Fruit fly (Drosophila melanogaster) whole organism, embryonic: Measurements from ENCODE around the gene Tim8.

ENCODE experiments used
- Atf3 ChIP-seq: fragments of 200-800 bp; sonication (Bioruptor generic); optimal IDR thresholded peaks from 3 replicates; lab custom pipeline; 2016; ENCODE audit warnings: missing biosample characterization, missing genetic modification characterization
- C15 ChIP-seq: fragments of 200-800 bp; sonication (Bioruptor generic); IDR thresholded peaks from 3 replicates; pipeline ENCODE4 v1.3.6; 2022; ENCODE audit warnings: missing biosample characterization, missing genetic modification characterization
- CG12219 ChIP-seq: fragments of 200-800 bp; sonication (Bioruptor generic); optimal IDR thresholded peaks from 3 replicates; lab custom pipeline; 2018; ENCODE audit warnings: missing biosample characterization, mild to moderate bottlenecking, missing genetic modification characterization
- CG12391 ChIP-seq: fragments of 200-800 bp; sonication (Bioruptor generic); optimal IDR thresholded peaks from 3 replicates; lab custom pipeline; 2018; ENCODE audit warnings: missing biosample characterization, mild to moderate bottlenecking, missing genetic modification characterization, moderate library complexity
- CG13424 ChIP-seq: fragments of 200-800 bp; sonication (Bioruptor generic); optimal IDR thresholded peaks from 2 replicates; lab custom pipeline; 2019; ENCODE audit warnings: missing biosample characterization, mild to moderate bottlenecking, missing genetic modification characterization, moderate library complexity
- CG15696 ChIP-seq: fragments of 200-800 bp; sonication (Bioruptor generic); optimal IDR thresholded peaks from 2 replicates; lab custom pipeline; 2019; ENCODE audit warnings: missing biosample characterization, mild to moderate bottlenecking, missing genetic modification characterization, moderate library complexity
- CG17361 ChIP-seq: fragments of 200-800 bp; sonication (Bioruptor generic); IDR thresholded peaks from 3 replicates; pipeline ENCODE4 v1.3.6; 2022; ENCODE audit warnings: missing biosample characterization, missing genetic modification characterization
- CG2116 ChIP-seq: fragments of 200-800 bp; sonication (Bioruptor generic); optimal IDR thresholded peaks from 3 replicates; lab custom pipeline; 2018; ENCODE audit warnings: missing biosample characterization, mild to moderate bottlenecking, missing genetic modification characterization
- CG2712 ChIP-seq: fragments of 200-800 bp; optimal IDR thresholded peaks from 3 replicates; lab custom pipeline; 2019; ENCODE audit warnings: missing biosample characterization, mild to moderate bottlenecking, missing genetic modification characterization, moderate library complexity
- CG42726 ChIP-seq: fragments of 200-800 bp; sonication (Bioruptor generic); IDR thresholded peaks from 2 replicates; pipeline ENCODE4 v1.3.6; 2022; ENCODE audit warnings: missing biosample characterization, missing genetic modification characterization; ENCODE audit not compliant: partially characterized antibody
- CG4617 ChIP-seq: fragments of 200-800 bp; sonication (Bioruptor generic); optimal IDR thresholded peaks from 3 replicates; lab custom pipeline; 2016; ENCODE audit warnings: missing biosample characterization, missing genetic modification characterization, borderline replicate concordance
- CG6272 ChIP-seq: fragments of 200-800 bp; sonication (Bioruptor generic); IDR thresholded peaks from 2 replicates; pipeline ENCODE4 v1.3.6; 2022; ENCODE audit warnings: missing biosample characterization, missing genetic modification characterization
- CG7963 ChIP-seq: fragments of 200-800 bp; sonication (Bioruptor generic); IDR thresholded peaks from 3 replicates; pipeline ENCODE4 v1.3.6; 2022; ENCODE audit warnings: missing biosample characterization, missing genetic modification characterization; ENCODE audit not compliant: partially characterized antibody
- Chrac-16 ChIP-seq: fragments of 200-800 bp; sonication (Bioruptor generic); optimal IDR thresholded peaks from 3 replicates; lab custom pipeline; 2016; ENCODE audit warnings: missing biosample characterization, missing genetic modification characterization
- Dll ChIP-seq: fragments of 200-800 bp; sonication (Bioruptor generic); IDR thresholded peaks from 4 replicates; pipeline ENCODE4 v1.3.6; 2022; ENCODE audit warnings: missing biosample characterization, missing genetic modification characterization; ENCODE audit not compliant: partially characterized antibody
- Dp ChIP-seq: fragments of 200-800 bp; sonication (Bioruptor generic); optimal IDR thresholded peaks from 2 replicates; lab custom pipeline; 2018; ENCODE audit warnings: missing biosample characterization, mild to moderate bottlenecking, missing genetic modification characterization, moderate library complexity
- Hsf ChIP-seq: fragments of 200-800 bp; sonication (Bioruptor generic); optimal IDR thresholded peaks from 3 replicates; lab custom pipeline; 2016; ENCODE audit warnings: missing biosample characterization, missing genetic modification characterization
- NC2β ChIP-seq: fragments of 200-800 bp; sonication (Bioruptor generic); optimal IDR thresholded peaks from 2 replicates; lab custom pipeline; 2016; ENCODE audit warnings: missing biosample characterization, missing genetic modification characterization
- NK7.1 ChIP-seq: fragments of 200-800 bp; sonication (Bioruptor generic); optimal IDR thresholded peaks from 3 replicates; lab custom pipeline; 2016; ENCODE audit warnings: missing biosample characterization, missing genetic modification characterization
- Nf-YC ChIP-seq: fragments of 200-800 bp; optimal IDR thresholded peaks from 3 replicates; lab custom pipeline; 2019; ENCODE audit warnings: missing biosample characterization, mild to moderate bottlenecking, missing genetic modification characterization, moderate library complexity
- NfI ChIP-seq: fragments of 200-800 bp; sonication (Bioruptor generic); optimal IDR thresholded peaks from 3 replicates; lab custom pipeline; 2018; ENCODE audit warnings: missing biosample characterization, mild to moderate bottlenecking, missing genetic modification characterization, moderate library complexity
- Rx ChIP-seq: fragments of 200-800 bp; sonication (Bioruptor generic); IDR thresholded peaks from 2 replicates; pipeline ENCODE4 v1.3.6; 2022; ENCODE audit warnings: missing biosample characterization, missing genetic modification characterization
- Scr ChIP-seq: fragments of 200-800 bp; sonication (Bioruptor generic); IDR thresholded peaks from 2 replicates; pipeline ENCODE4 v1.3.6; 2022; ENCODE audit warnings: missing biosample characterization, missing genetic modification characterization; ENCODE audit not compliant: partially characterized antibody
- Side ChIP-seq: fragments of 200-800 bp; sonication (Bioruptor generic); optimal IDR thresholded peaks from 2 replicates; lab custom pipeline; 2016; ENCODE audit warnings: missing biosample characterization, missing genetic modification characterization
- amos ChIP-seq: fragments of 200-800 bp; sonication (Bioruptor generic); IDR thresholded peaks from 2 replicates; pipeline ENCODE4 v1.3.6; 2022; ENCODE audit warnings: missing biosample characterization, missing genetic modification characterization; ENCODE audit not compliant: partially characterized antibody
- bbx ChIP-seq: fragments of 200-800 bp; sonication (Bioruptor generic); IDR thresholded peaks from 2 replicates; pipeline ENCODE4 v1.3.6; 2022; ENCODE audit warnings: missing biosample characterization, missing genetic modification characterization; ENCODE audit not compliant: partially characterized antibody
- bcd ChIP-seq: fragments of 200-800 bp; sonication (Bioruptor generic); optimal IDR thresholded peaks from 2 replicates; lab custom pipeline; 2017; ENCODE audit warnings: missing biosample characterization, mild to moderate bottlenecking, missing genetic modification characterization
- caup ChIP-seq: fragments of 200-800 bp; sonication (Bioruptor generic); optimal IDR thresholded peaks from 3 replicates; lab custom pipeline; 2017; ENCODE audit warnings: missing biosample characterization, mild to moderate bottlenecking, missing genetic modification characterization, moderate library complexity; ENCODE audit not compliant: severe bottlenecking
- cg ChIP-seq: fragments of 200-800 bp; sonication (Bioruptor generic); optimal IDR thresholded peaks from 3 replicates; lab custom pipeline; 2019; ENCODE audit warnings: missing biosample characterization, mild to moderate bottlenecking, missing genetic modification characterization, moderate library complexity
- ems ChIP-seq: fragments of 200-800 bp; sonication (Bioruptor generic); optimal IDR thresholded peaks from 3 replicates; lab custom pipeline; 2016; ENCODE audit warnings: missing biosample characterization, missing genetic modification characterization
- eve ChIP-seq, 2 experiments: fragments of >200 bp; optimal IDR thresholded peaks; 2 replicates each; lab custom pipeline; 2017; ENCODE audit warnings: missing biosample characterization in 2 of 2, missing genetic modification characterization in 2 of 2
- exex ChIP-seq: fragments of 200-800 bp; sonication (Bioruptor generic); optimal IDR thresholded peaks from 4 replicates; lab custom pipeline; 2018; ENCODE audit warnings: missing biosample characterization, mild to moderate bottlenecking, missing genetic modification characterization, moderate library complexity
- fd64A ChIP-seq: fragments of 200-800 bp; sonication (Bioruptor generic); optimal IDR thresholded peaks from 3 replicates; lab custom pipeline; 2018; ENCODE audit warnings: missing biosample characterization, mild to moderate bottlenecking, missing genetic modification characterization
- grn ChIP-seq: fragments of 200-800 bp; sonication (Bioruptor generic); optimal IDR thresholded peaks from 3 replicates; lab custom pipeline; 2017; ENCODE audit warnings: missing biosample characterization, missing genetic modification characterization
- hbn ChIP-seq: fragments of 200-800 bp; sonication (Bioruptor generic); IDR thresholded peaks from 2 replicates; pipeline ENCODE4 v1.3.6; 2022; ENCODE audit warnings: missing biosample characterization, missing genetic modification characterization; ENCODE audit not compliant: partially characterized antibody
- insv ChIP-seq, 2 experiments: fragments of 200-800 bp; sonication (Bioruptor generic); optimal IDR thresholded peaks; 3 replicates each; lab custom pipeline; 2016 to 2018; ENCODE audit warnings: missing biosample characterization in 2 of 2, missing genetic modification characterization in 2 of 2
- jumu ChIP-seq: fragments of 200-800 bp; sonication (Bioruptor generic); optimal IDR thresholded peaks from 3 replicates; lab custom pipeline; 2016; ENCODE audit warnings: missing biosample characterization, missing genetic modification characterization
- kay ChIP-seq: fragments of 200-800 bp; sonication (Bioruptor generic); optimal IDR thresholded peaks from 2 replicates; lab custom pipeline; 2016; ENCODE audit warnings: missing biosample characterization, missing genetic modification characterization
- nmo ChIP-seq: fragments of 200-800 bp; sonication (Bioruptor generic); optimal IDR thresholded peaks from 2 replicates; lab custom pipeline; 2018; ENCODE audit warnings: missing biosample characterization, mild to moderate bottlenecking, missing genetic modification characterization, moderate library complexity
- onecut ChIP-seq: fragments of 200-800 bp; sonication (Bioruptor generic); IDR thresholded peaks from 2 replicates; pipeline ENCODE4 v1.3.6; 2022; ENCODE audit warnings: missing biosample characterization, missing genetic modification characterization
- repo ChIP-seq: fragments of 200-800 bp; sonication (Bioruptor generic); optimal IDR thresholded peaks from 2 replicates; lab custom pipeline; 2016; ENCODE audit warnings: missing biosample characterization, missing genetic modification characterization
- slbo ChIP-seq: fragments of 200-800 bp; sonication (Bioruptor generic); IDR thresholded peaks from 2 replicates; pipeline ENCODE4 v1.3.6; 2022; ENCODE audit warnings: missing biosample characterization, missing genetic modification characterization
- slp2 ChIP-seq: fragments of 200-800 bp; sonication (Bioruptor generic); optimal IDR thresholded peaks from 2 replicates; lab custom pipeline; 2016; ENCODE audit warnings: missing biosample characterization, missing genetic modification characterization
- ssp ChIP-seq: fragments of 200-800 bp; sonication (Bioruptor generic); IDR thresholded peaks from 2 replicates; pipeline ENCODE4 v1.3.6; 2022; ENCODE audit warnings: missing biosample characterization, missing genetic modification characterization
- unc-4 ChIP-seq: fragments of 200-800 bp; sonication (Bioruptor generic); IDR thresholded peaks from 2 replicates; pipeline ENCODE4 v1.3.6; 2022; ENCODE audit warnings: missing biosample characterization, missing genetic modification characterization; ENCODE audit not compliant: partially characterized antibody
- vnd ChIP-seq: fragments of 200-800 bp; sonication (Bioruptor generic); IDR thresholded peaks from 3 replicates; pipeline ENCODE4 v1.3.6; 2022; ENCODE audit warnings: missing biosample characterization, missing genetic modification characterization; ENCODE audit not compliant: partially characterized antibody
- zfh2 ChIP-seq: fragments of 200-800 bp; sonication (Bioruptor generic); optimal IDR thresholded peaks from 2 replicates; lab custom pipeline; 2016; ENCODE audit warnings: missing biosample characterization, missing genetic modification characterization

Gene Tim8

DNA sequence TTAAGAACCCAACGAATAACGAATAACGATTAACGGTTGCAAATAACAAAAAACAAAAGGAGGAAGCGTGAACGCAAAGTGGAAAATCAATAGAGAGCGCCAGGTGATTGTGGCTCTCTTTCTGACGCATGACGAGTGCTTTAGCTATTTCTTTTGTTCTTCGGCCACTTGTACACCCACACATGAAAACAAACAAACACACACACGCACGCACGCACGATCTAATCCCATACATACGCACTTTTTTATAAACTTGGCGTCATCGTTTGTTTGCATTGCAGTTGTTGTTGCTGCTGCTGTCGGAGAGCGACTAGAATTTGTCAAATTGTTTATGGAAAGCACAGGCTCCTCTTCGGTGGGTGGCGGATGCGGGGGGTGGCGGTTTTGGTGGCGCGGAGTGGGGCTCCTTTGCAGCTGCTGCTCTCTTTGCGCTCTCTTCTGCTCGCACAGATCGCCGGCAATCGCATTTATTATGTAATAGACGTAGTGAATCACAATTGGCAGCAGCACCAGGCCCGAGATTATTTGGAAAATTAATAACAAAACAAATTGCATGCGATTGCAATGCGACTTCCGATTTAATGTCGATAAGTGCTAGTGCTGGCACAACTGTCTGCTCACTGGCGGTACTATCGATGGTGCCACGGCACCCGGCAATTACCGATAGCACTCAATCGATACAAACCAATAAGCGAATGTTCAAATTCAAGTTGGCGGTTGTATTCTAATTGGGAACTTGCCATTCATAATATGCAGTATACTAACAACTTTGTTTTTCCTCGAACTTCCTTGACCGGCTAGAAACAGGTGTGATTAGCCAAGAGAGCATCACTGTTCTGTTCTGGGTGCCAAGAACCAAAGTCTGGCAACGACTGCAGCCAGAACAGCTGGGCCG lies 29.0 kb upstream of the Tim8 start (continued):
- no peak for TF ChIP-seq repo (GFP tag; lab: Kevin White, UChicago)
- TF ChIP-seq CG2116 (GFP tag; lab: Kevin White, UChicago): peak; percentile 77
- peak; percentile 72 for TF ChIP-seq slbo (GFP tag; lab: Robert Waterston, UW)
- TF ChIP-seq CG17361 (GFP tag; lab: Robert Waterston, UW): peak; percentile 35; the same call in 1 of the 3 replicates
- peak; percentile 61 for TF ChIP-seq Hsf (GFP tag; lab: Kevin White, UChicago)
- TF ChIP-seq ssp (GFP tag; lab: Robert Waterston, UW): peak; percentile 35
- peak; percentile 18 for TF ChIP-seq caup (GFP tag; lab: Kevin White, UChicago)
- TF ChIP-seq NfI: peak; percentile 43
- TF ChIP-seq CG13424 (tag; lab: Kevin White, UChicago): peak; percentile 50
- TF ChIP-seq bcd (GFP tag; lab: Kevin White, UChicago): peak; percentile 16
- TF ChIP-seq eve (GFP tag; optimal IDR thresholded peaks at IDR 0.05; lab: Kevin White, UChicago): no peak
- peak; percentile 17 for TF ChIP-seq CG15696 (tag; lab: Kevin White, UChicago)
- TF ChIP-seq Nf-YC (tag; lab: Kevin White, UChicago): peak; percentile 8
- peak; percentile 47 for TF ChIP-seq Chrac-16 (GFP tag; lab: Kevin White, UChicago)
- TF ChIP-seq CG12219 (GFP tag; lab: Kevin White, UChicago): no peak
- TF ChIP-seq amos (GFP tag; lab: Robert Waterston, UW): peak; percentile 91
- peak; percentile 70 for TF ChIP-seq CG6272
- TF ChIP-seq ems (GFP tag; lab: Kevin White, UChicago): no peak
- peak; percentile 44 for TF ChIP-seq CG4617 (GFP tag; lab: Kevin White, UChicago)
- TF ChIP-seq kay (GFP tag; lab: Kevin White, UChicago): no peak
- peak; percentile 99 for TF ChIP-seq onecut (GFP tag; lab: Robert Waterston, UW)
- TF ChIP-seq cg (GFP tag; lab: Kevin White, UChicago): peak; percentile 93
- peak; percentile 45 for TF ChIP-seq nmo (GFP tag; lab: Kevin White, UChicago)
- peak; percentile 82 for TF ChIP-seq hbn (GFP tag; lab: Robert Waterston, UW)
- TF ChIP-seq NC2β (GFP tag; lab: Kevin White, UChicago): peak; percentile 9
- TF ChIP-seq slp2: peak; percentile 31
- 0 out of 2 replicates have a peak, but pooled peaks have one; percentile 2 for TF ChIP-seq Rx (GFP tag; lab: Robert Waterston, UW)
- peak; percentile 54 for TF ChIP-seq Side (GFP tag; lab: Kevin White, UChicago)
- peak; percentile 52 for TF ChIP-seq Atf3 (GFP tag; lab: Kevin White, UChicago)
- TF ChIP-seq CG12391: peak; percentile 63
- TF ChIP-seq exex (tag; lab: Kevin White, UChicago): peak; percentile 14
- TF ChIP-seq C15 (GFP tag; lab: Robert Waterston, UW): no peak
- TF ChIP-seq Dp (GFP tag; lab: Kevin White, UChicago): peak; percentile 64
- no peak for TF ChIP-seq fd64A
- peak; percentile 77 for TF ChIP-seq zfh2 (GFP tag; lab: Kevin White, UChicago)
- peak; percentile 73 for TF ChIP-seq CG7963 (GFP tag; lab: Robert Waterston, UW)
- peak; percentile 90 for TF ChIP-seq unc-4 (GFP tag; lab: Robert Waterston, UW)
- TF ChIP-seq NK7.1: peak; percentile 24
- TF ChIP-seq Dll (GFP tag; lab: Robert Waterston, UW): peak; percentile 92
- peak; percentile 25 for TF ChIP-seq CG2712 (tag; lab: Kevin White, UChicago)
- peak; percentile 91 for TF ChIP-seq vnd (GFP tag; lab: Robert Waterston, UW)
- peak; percentile 87 for TF ChIP-seq bbx (GFP tag; lab: Robert Waterston, UW)
- peak; percentile 74 for TF ChIP-seq CG42726 (GFP tag; lab: Robert Waterston, UW)
- TF ChIP-seq grn: no peak
- peak; percentile 84 to 98 for TF ChIP-seq insv (GFP tag; optimal IDR thresholded peaks at IDR 0.05; lab: Kevin White, UChicago)
- TF ChIP-seq jumu: peak; percentile 69
- peak; percentile 91 for TF ChIP-seq Scr (GFP tag; lab: Robert Waterston, UW)
